Worm (Caenorhabditis elegans) whole organism, L4/young adult: ENCODE data around the gene neg-1.

Source experiments
- W03F9.2 ChIP-seq: fragments of 150-350 bp; optimal IDR thresholded peaks from 2 replicates; lab custom pipeline; 2014; ENCODE audit warnings: missing biosample characterization, missing genetic modification characterization
- him-1 ChIP-seq: sonication (generic microtip); optimal IDR thresholded peaks from 2 replicates; lab custom pipeline; 2016; ENCODE audit warnings: missing genotype, missing genetic modification reagents, missing genetic modification characterization, missing compliant biosample characterization

DNA sequence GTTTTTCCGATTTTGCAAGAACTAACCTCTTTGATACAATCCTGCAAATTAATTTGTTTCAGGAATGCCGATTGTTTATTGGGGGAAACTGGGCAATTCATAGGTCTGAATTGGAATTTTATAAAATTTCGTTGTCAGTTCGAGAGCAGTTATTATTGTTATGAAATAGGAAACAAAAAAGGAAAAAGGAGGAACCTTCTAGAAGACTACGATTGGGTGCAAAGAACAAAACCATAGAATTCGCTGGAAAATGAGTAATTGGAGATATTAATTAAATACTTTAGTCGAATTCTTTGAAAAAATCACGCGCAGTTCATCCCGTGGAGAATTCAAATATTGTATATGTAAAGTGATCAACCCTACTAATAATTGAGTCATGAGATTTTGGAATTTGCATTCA, 12.7 kb upstream of the neg-1 start, which contains the start of gene F13A2.9:
- TF ChIP-seq him-1 (tag; lab: Kevin White, UChicago) (no peak), W03F9.2 (tag; lab: Kevin White, UChicago) (no peak)
